Fruit fly (Drosophila melanogaster) whole organism, wandering third instar larva: Measurements from ENCODE around the gene Pten.

Experiments used
- Abd-B ChIP-seq: fragments of >200 bp; optimal IDR thresholded peaks from 2 replicates; lab custom pipeline; 2017; ENCODE audit warnings: missing biosample characterization, missing genetic modification characterization
- CG9705 ChIP-seq: fragments of 200-800 bp; sonication (Bioruptor generic); optimal IDR thresholded peaks from 2 replicates; lab custom pipeline; 2018; ENCODE audit warnings: missing biosample characterization, mild to moderate bottlenecking, missing genetic modification characterization
- HLH106 ChIP-seq: fragments of 200-800 bp; optimal IDR thresholded peaks from 3 replicates; lab custom pipeline; 2019; ENCODE audit warnings: missing biosample characterization, mild to moderate bottlenecking, missing genetic modification characterization, moderate library complexity
- N ChIP-seq: fragments of >200 bp; optimal IDR thresholded peaks from 2 replicates; lab custom pipeline; 2018; ENCODE audit warnings: missing biosample characterization, missing external identifiers, missing genetic modification characterization
- Sp1 ChIP-seq: fragments of 200-800 bp; sonication (Bioruptor generic); optimal IDR thresholded peaks from 3 replicates; lab custom pipeline; 2019; ENCODE audit warnings: missing biosample characterization, mild to moderate bottlenecking, missing genetic modification characterization, moderate library complexity
- ey ChIP-seq: fragments of 200-800 bp; sonication (Bioruptor generic); optimal IDR thresholded peaks from 2 replicates; lab custom pipeline; 2016; ENCODE audit warnings: missing biosample characterization, missing genetic modification characterization
- h ChIP-seq: fragments of 200-800 bp; sonication (Bioruptor generic); optimal IDR thresholded peaks from 3 replicates; lab custom pipeline; 2016; ENCODE audit warnings: missing biosample characterization, mild to moderate bottlenecking, missing genetic modification characterization
- pan ChIP-seq: fragments of >200 bp; optimal IDR thresholded peaks from 2 replicates; lab custom pipeline; 2017
- psq ChIP-seq: fragments of 200-800 bp; sonication (Bioruptor generic); optimal IDR thresholded peaks from 3 replicates; lab custom pipeline; 2017; ENCODE audit warnings: missing biosample characterization, mild to moderate bottlenecking, missing genetic modification characterization, moderate library complexity
- sage ChIP-seq: fragments of 200-800 bp; sonication (Bioruptor generic); optimal IDR thresholded peaks from 2 replicates; lab custom pipeline; 2016; ENCODE audit warnings: missing biosample characterization, mild to moderate bottlenecking, missing genetic modification characterization
- usp ChIP-seq: fragments of >200 bp; optimal IDR thresholded peaks from 2 replicates; lab custom pipeline; 2017; ENCODE audit warnings: missing biosample characterization, missing genetic modification characterization

dm6 chr2L:10220010-10220409 is 40.8 kb downstream of the Pten start:
- TF ChIP-seq pan (lab: Kevin White, UChicago), result no peak
- no peak for TF ChIP-seq HLH106
- TF ChIP-seq N (GFP tag; lab: Kevin White, UChicago), result no peak
- TF ChIP-seq sage (GFP tag; lab: Kevin White, UChicago), result no peak
- no peak for TF ChIP-seq Abd-B (GFP tag; lab: Kevin White, UChicago)
- no peak for TF ChIP-seq h (GFP tag; lab: Kevin White, UChicago)
- TF ChIP-seq usp (GFP tag; lab: Kevin White, UChicago), result no peak
- TF ChIP-seq CG9705, result no peak
- no peak for TF ChIP-seq Sp1 (GFP tag; lab: Kevin White, UChicago)
- TF ChIP-seq ey, result no peak
- TF ChIP-seq psq (GFP tag; lab: Kevin White, UChicago), result no peak
